Fruit fly (Drosophila melanogaster) whole organism, embryonic: ENCODE results near the gene slpr.

Experiments
- B-H1 ChIP-seq: fragments of 200-800 bp; sonication (Bioruptor generic); IDR thresholded peaks from 3 replicates; pipeline ENCODE4 v1.3.6; 2022; ENCODE audit warnings: missing biosample characterization, missing genetic modification characterization
- CG1024 ChIP-seq: fragments of 200-800 bp; sonication (Bioruptor generic); IDR thresholded peaks from 2 replicates; pipeline ENCODE4 v1.3.6; 2022; ENCODE audit warnings: missing biosample characterization, missing genetic modification characterization
- CG10366 ChIP-seq: fragments of 200-800 bp; sonication (Bioruptor generic); IDR thresholded peaks from 2 replicates; pipeline ENCODE4 v1.3.6; 2022; ENCODE audit warnings: missing biosample characterization, missing genetic modification characterization
- CG10654 ChIP-seq: fragments of 200-800 bp; sonication (Bioruptor generic); optimal IDR thresholded peaks from 2 replicates; lab custom pipeline; 2016; ENCODE audit warnings: missing biosample characterization, missing genetic modification characterization
- CG11504 ChIP-seq: fragments of 200-800 bp; sonication (Bioruptor generic); optimal IDR thresholded peaks from 3 replicates; lab custom pipeline; 2019; ENCODE audit warnings: missing biosample characterization, mild to moderate bottlenecking, missing genetic modification characterization, moderate library complexity
- CG12236 ChIP-seq: fragments of 200-800 bp; sonication (Bioruptor generic); optimal IDR thresholded peaks from 2 replicates; lab custom pipeline; 2016; ENCODE audit warnings: missing biosample characterization, missing genetic modification characterization
- CG12942 ChIP-seq: fragments of 200-800 bp; sonication (Bioruptor generic); optimal IDR thresholded peaks from 3 replicates; lab custom pipeline; 2016; ENCODE audit warnings: missing biosample characterization, missing genetic modification characterization
- CG13424 ChIP-seq: fragments of 200-800 bp; sonication (Bioruptor generic); optimal IDR thresholded peaks from 2 replicates; lab custom pipeline; 2019; ENCODE audit warnings: missing biosample characterization, mild to moderate bottlenecking, missing genetic modification characterization, moderate library complexity
- CG14667 ChIP-seq: fragments of 200-800 bp; sonication (Bioruptor generic); IDR thresholded peaks from 2 replicates; pipeline ENCODE4 v1.3.6; 2022; ENCODE audit warnings: missing biosample characterization, missing genetic modification characterization
- CG14965 ChIP-seq: fragments of 200-800 bp; sonication (Bioruptor generic); optimal IDR thresholded peaks from 2 replicates; lab custom pipeline; 2016; ENCODE audit warnings: missing biosample characterization, missing genetic modification characterization, borderline replicate concordance
- CG15514 ChIP-seq: fragments of 200-800 bp; sonication (Bioruptor generic); optimal IDR thresholded peaks from 3 replicates; lab custom pipeline; 2017; ENCODE audit warnings: missing biosample characterization, missing genetic modification characterization, mild to moderate bottlenecking, moderate library complexity, missing genetic modification reagents
- CG15696 ChIP-seq: fragments of 200-800 bp; sonication (Bioruptor generic); optimal IDR thresholded peaks from 2 replicates; lab custom pipeline; 2019; ENCODE audit warnings: missing biosample characterization, mild to moderate bottlenecking, missing genetic modification characterization, moderate library complexity
- CG16779 ChIP-seq: fragments of 200-800 bp; sonication (Bioruptor generic); IDR thresholded peaks from 2 replicates; pipeline ENCODE4 v1.3.6; 2022; ENCODE audit warnings: missing biosample characterization, missing genetic modification characterization
- CG16815 ChIP-seq: fragments of 200-800 bp; sonication (Bioruptor generic); optimal IDR thresholded peaks from 3 replicates; lab custom pipeline; 2017; ENCODE audit warnings: missing biosample characterization, mild to moderate bottlenecking, missing genetic modification characterization
- CG17829 ChIP-seq: fragments of 200-800 bp; optimal IDR thresholded peaks from 2 replicates; lab custom pipeline; 2019; ENCODE audit warnings: missing biosample characterization, mild to moderate bottlenecking, missing genetic modification characterization, moderate library complexity
- CG18764 ChIP-seq: fragments of 200-800 bp; sonication (Bioruptor generic); optimal IDR thresholded peaks from 3 replicates; lab custom pipeline; 2016; ENCODE audit warnings: missing biosample characterization, missing genetic modification characterization
- CG2712 ChIP-seq: fragments of 200-800 bp; optimal IDR thresholded peaks from 3 replicates; lab custom pipeline; 2019; ENCODE audit warnings: missing biosample characterization, mild to moderate bottlenecking, missing genetic modification characterization, moderate library complexity
- CG31388 ChIP-seq: fragments of 200-800 bp; sonication (Bioruptor generic); optimal IDR thresholded peaks from 2 replicates; lab custom pipeline; 2016; ENCODE audit warnings: missing biosample characterization, missing genetic modification characterization
- CG34224 ChIP-seq: fragments of 200-800 bp; sonication (Bioruptor generic); IDR thresholded peaks from 3 replicates; pipeline ENCODE4 v1.3.6; 2022; ENCODE audit warnings: missing biosample characterization, missing genetic modification characterization; ENCODE audit not compliant: partially characterized antibody
- CG34422 ChIP-seq: fragments of 200-800 bp; sonication (Bioruptor generic); IDR thresholded peaks from 3 replicates; pipeline ENCODE4 v1.3.6; 2022; ENCODE audit warnings: missing biosample characterization, missing genetic modification characterization
- CG4730 ChIP-seq: fragments of 200-800 bp; sonication (Bioruptor generic); IDR thresholded peaks from 2 replicates; pipeline ENCODE4 v1.3.6; 2022; ENCODE audit warnings: missing biosample characterization, missing genetic modification characterization
- CG4820 ChIP-seq: fragments of 200-800 bp; sonication (Bioruptor generic); optimal IDR thresholded peaks from 3 replicates; lab custom pipeline; 2016; ENCODE audit warnings: missing biosample characterization, missing genetic modification characterization
- CG6175 ChIP-seq: fragments of 200-800 bp; sonication (Bioruptor generic); IDR thresholded peaks from 3 replicates; pipeline ENCODE4 v1.3.6; 2022; ENCODE audit warnings: missing biosample characterization, missing genetic modification characterization
- CG7987 ChIP-seq: fragments of 200-800 bp; sonication (Bioruptor generic); optimal IDR thresholded peaks from 2 replicates; lab custom pipeline; 2018; ENCODE audit warnings: missing biosample characterization, mild to moderate bottlenecking, missing genetic modification characterization, moderate library complexity
- CrebB ChIP-seq: fragments of 200-800 bp; sonication (Bioruptor generic); optimal IDR thresholded peaks from 3 replicates; lab custom pipeline; 2018; ENCODE audit warnings: missing biosample characterization, mild to moderate bottlenecking, missing genetic modification characterization
- Doc3 ChIP-seq: fragments of 200-800 bp; sonication (Bioruptor generic); IDR thresholded peaks from 3 replicates; pipeline ENCODE4 v1.3.6; 2022; ENCODE audit warnings: missing biosample characterization, missing genetic modification characterization; ENCODE audit not compliant: partially characterized antibody
- Gsc ChIP-seq: fragments of 200-800 bp; sonication (Bioruptor generic); IDR thresholded peaks from 2 replicates; pipeline ENCODE4 v1.3.6; 2022; ENCODE audit warnings: missing biosample characterization, missing genetic modification characterization
- Gug ChIP-seq: fragments of 200-800 bp; sonication (Bioruptor generic); IDR thresholded peaks from 4 replicates; pipeline ENCODE4 v1.3.6; 2022; ENCODE audit warnings: missing biosample characterization, missing genetic modification characterization
- H2.0 ChIP-seq: fragments of 200-800 bp; sonication (Bioruptor generic); IDR thresholded peaks from 2 replicates; pipeline ENCODE4 v1.3.6; 2022; ENCODE audit warnings: missing biosample characterization, missing genetic modification characterization
- Hr3 ChIP-seq: fragments of 200-800 bp; sonication (Bioruptor generic); optimal IDR thresholded peaks from 3 replicates; lab custom pipeline; 2016; ENCODE audit warnings: missing biosample characterization, missing genetic modification characterization
- Lpt ChIP-seq: fragments of >200 bp; optimal IDR thresholded peaks from 2 replicates; lab custom pipeline; 2018; ENCODE audit warnings: missing biosample characterization, missing genetic modification characterization
- MESR4 ChIP-seq: fragments of 200-800 bp; sonication (Bioruptor generic); optimal IDR thresholded peaks from 2 replicates; lab custom pipeline; 2018; ENCODE audit warnings: missing biosample characterization, mild to moderate bottlenecking, missing genetic modification characterization, moderate library complexity
- Mrtf ChIP-seq: fragments of 200-800 bp; sonication (Bioruptor generic); IDR thresholded peaks from 3 replicates; pipeline ENCODE4 v1.3.6; 2022; ENCODE audit warnings: missing biosample characterization, missing genetic modification characterization
- Myb ChIP-seq: fragments of 200-800 bp; sonication (Bioruptor generic); optimal IDR thresholded peaks from 2 replicates; lab custom pipeline; 2016; ENCODE audit warnings: missing biosample characterization, missing genetic modification characterization
- chinmo ChIP-seq: fragments of 200-800 bp; sonication (Bioruptor generic); IDR thresholded peaks from 4 replicates; pipeline ENCODE4 v1.3.6; 2022; ENCODE audit warnings: missing biosample characterization, missing genetic modification characterization; ENCODE audit not compliant: partially characterized antibody
- chn ChIP-seq: fragments of 200-800 bp; sonication (Bioruptor generic); optimal IDR thresholded peaks from 2 replicates; lab custom pipeline; 2016; ENCODE audit warnings: missing biosample characterization, missing genetic modification characterization
- disco-r ChIP-seq: fragments of 200-800 bp; sonication (Bioruptor generic); optimal IDR thresholded peaks from 2 replicates; lab custom pipeline; 2016; ENCODE audit warnings: missing biosample characterization, missing genetic modification characterization
- ewg ChIP-seq: fragments of 200-800 bp; sonication (Bioruptor generic); optimal IDR thresholded peaks from 3 replicates; lab custom pipeline; 2017; ENCODE audit warnings: mild to moderate bottlenecking, missing biosample characterization, missing genetic modification reagents, missing genetic modification characterization
- eyg ChIP-seq: fragments of 200-800 bp; sonication (Bioruptor generic); optimal IDR thresholded peaks from 3 replicates; lab custom pipeline; 2016; ENCODE audit warnings: missing biosample characterization, missing genetic modification characterization
- fd3F ChIP-seq: fragments of 200-800 bp; sonication (Bioruptor generic); optimal IDR thresholded peaks from 2 replicates; lab custom pipeline; 2018; ENCODE audit warnings: missing biosample characterization, mild to moderate bottlenecking, missing genetic modification characterization, moderate library complexity
- gsb ChIP-seq: fragments of 200-800 bp; sonication (Bioruptor generic); IDR thresholded peaks from 2 replicates; pipeline ENCODE4 v1.3.6; 2022; ENCODE audit warnings: missing biosample characterization, missing genetic modification characterization
- gt ChIP-seq: fragments of 200-800 bp; sonication (Bioruptor generic); IDR thresholded peaks from 2 replicates; pipeline ENCODE4 v1.3.6; 2022; ENCODE audit warnings: missing biosample characterization, missing genetic modification characterization
- hth ChIP-seq: fragments of >200 bp; optimal IDR thresholded peaks from 2 replicates; lab custom pipeline; 2017; ENCODE audit warnings: inconsistent platforms
- lab ChIP-seq: fragments of 200-800 bp; sonication (Bioruptor generic); optimal IDR thresholded peaks from 3 replicates; lab custom pipeline; 2017; ENCODE audit warnings: missing biosample characterization, missing genetic modification characterization, mild to moderate bottlenecking, moderate library complexity, missing genetic modification reagents
- lbe ChIP-seq: fragments of 200-800 bp; sonication (Bioruptor generic); optimal IDR thresholded peaks from 2 replicates; lab custom pipeline; 2016; ENCODE audit warnings: missing biosample characterization, mild to moderate bottlenecking, missing genetic modification characterization
- p53 ChIP-seq: fragments of 200-800 bp; sonication (Bioruptor generic); optimal IDR thresholded peaks from 2 replicates; lab custom pipeline; 2016; ENCODE audit warnings: missing biosample characterization, missing genetic modification characterization
- pb ChIP-seq: fragments of 200-800 bp; sonication (Bioruptor generic); optimal IDR thresholded peaks from 3 replicates; lab custom pipeline; 2016; ENCODE audit warnings: missing biosample characterization, missing genetic modification characterization
- phol ChIP-seq: fragments of 200-800 bp; sonication (Bioruptor generic); optimal IDR thresholded peaks from 3 replicates; lab custom pipeline; 2018; ENCODE audit warnings: missing biosample characterization, mild to moderate bottlenecking, missing genetic modification characterization, moderate library complexity
- seq ChIP-seq: fragments of 200-800 bp; sonication (Bioruptor generic); IDR thresholded peaks from 2 replicates; pipeline ENCODE4 v1.3.6; 2022; ENCODE audit warnings: missing biosample characterization, missing genetic modification characterization
- sqz ChIP-seq: fragments of 200-800 bp; sonication (Bioruptor generic); optimal IDR thresholded peaks from 3 replicates; lab custom pipeline; 2018; ENCODE audit warnings: missing biosample characterization, mild to moderate bottlenecking, missing genetic modification characterization
- tap ChIP-seq: fragments of 200-800 bp; optimal IDR thresholded peaks from 3 replicates; lab custom pipeline; 2019; ENCODE audit warnings: missing biosample characterization, mild to moderate bottlenecking, missing genetic modification characterization, moderate library complexity
- tio ChIP-seq: fragments of 200-800 bp; sonication (Bioruptor generic); optimal IDR thresholded peaks from 2 replicates; lab custom pipeline; 2017; ENCODE audit warnings: missing biosample characterization, missing genetic modification characterization, inconsistent platforms

Gene slpr

dm6 chrX:8126149-8126548, 50.8 kb downstream of the slpr start (continued):
- no peak for TF ChIP-seq eyg (GFP tag; lab: Kevin White, UChicago)
- TF ChIP-seq CG14965 (GFP tag; lab: Kevin White, UChicago), result no peak
- TF ChIP-seq CG16815, result no peak
- TF ChIP-seq CrebB (tag; lab: Kevin White, UChicago), result no peak
- peak; percentile 55; the same call in 2 of the 3 replicates for TF ChIP-seq Mrtf (GFP tag; lab: Robert Waterston, UW)
- TF ChIP-seq CG1024 (GFP tag; lab: Robert Waterston, UW), result 0 out of 2 replicates have a peak, but pooled peaks have one; percentile 26
- peak; percentile 67 for TF ChIP-seq CG17829
- TF ChIP-seq pb (GFP tag; lab: Kevin White, UChicago), result no peak
- no peak for TF ChIP-seq MESR4 (GFP tag; lab: Kevin White, UChicago)
- no peak for TF ChIP-seq CG31388 (GFP tag; lab: Kevin White, UChicago)
- TF ChIP-seq CG10366 (GFP tag; lab: Robert Waterston, UW), result peak; percentile 54; the same call in 1 of the 2 replicates
- no peak for TF ChIP-seq gsb
- TF ChIP-seq CG4730, result no peak
- no peak for TF ChIP-seq H2.0 (GFP tag; lab: Robert Waterston, UW)
- TF ChIP-seq p53, result no peak
- peak; percentile 70; the same call in 2 of the 3 replicates for TF ChIP-seq CG34422 (GFP tag; lab: Robert Waterston, UW)
- TF ChIP-seq CG14667 (GFP tag; lab: Robert Waterston, UW), result peak; percentile 40; the same call in 1 of the 2 replicates
- peak; percentile 64 for TF ChIP-seq chn (GFP tag; lab: Kevin White, UChicago)
- no peak for TF ChIP-seq CG15696 (tag; lab: Kevin White, UChicago)
- no peak for TF ChIP-seq hth (lab: Kevin White, UChicago)
- TF ChIP-seq sqz (GFP tag; lab: Kevin White, UChicago), result no peak
- no peak for TF ChIP-seq fd3F
- no peak for TF ChIP-seq CG12942 (GFP tag; lab: Kevin White, UChicago)
- no peak for TF ChIP-seq CG7987 (GFP tag; lab: Kevin White, UChicago)
- no peak for TF ChIP-seq CG34224 (GFP tag; lab: Robert Waterston, UW)
- peak; percentile 26; the same call in 1 of the 4 replicates for TF ChIP-seq Gug (GFP tag; lab: Robert Waterston, UW)
- TF ChIP-seq Hr3 (GFP tag; lab: Kevin White, UChicago), result peak; percentile 52
- TF ChIP-seq CG6175 (GFP tag; lab: Robert Waterston, UW), result no peak
- no peak for TF ChIP-seq Myb (GFP tag; lab: Kevin White, UChicago)
- peak; percentile 77 for TF ChIP-seq CG11504 (tag; lab: Kevin White, UChicago)
- TF ChIP-seq tap (tag; lab: Kevin White, UChicago), result peak; percentile 57
- peak; percentile 67 for TF ChIP-seq ewg
- TF ChIP-seq gt, result 0 out of 2 replicates have a peak, but pooled peaks have one; percentile 54
- TF ChIP-seq Gsc (GFP tag; lab: Robert Waterston, UW), result no peak
- no peak for TF ChIP-seq CG18764 (GFP tag; lab: Kevin White, UChicago)
- TF ChIP-seq CG13424, result peak; percentile 53
- TF ChIP-seq CG15514 (GFP tag; lab: Kevin White, UChicago), result no peak
- TF ChIP-seq CG4820 (GFP tag; lab: Kevin White, UChicago), result peak; percentile 53
- no peak for TF ChIP-seq lbe
- no peak for TF ChIP-seq seq
- TF ChIP-seq CG2712 (tag; lab: Kevin White, UChicago), result peak; percentile 80
- TF ChIP-seq lab, result peak; percentile 0
- peak; percentile 78 for TF ChIP-seq phol (tag; lab: Kevin White, UChicago)
- peak; percentile 30 for TF ChIP-seq CG10654 (GFP tag; lab: Kevin White, UChicago)
- TF ChIP-seq Lpt (GFP tag; lab: Kevin White, UChicago), result no peak
- no peak for TF ChIP-seq Doc3 (GFP tag; lab: Robert Waterston, UW)
- no peak for TF ChIP-seq chinmo (GFP tag; lab: Robert Waterston, UW)
- no peak for TF ChIP-seq CG16779 (GFP tag; lab: Robert Waterston, UW)
- peak; percentile 25 for TF ChIP-seq CG12236 (GFP tag; lab: Kevin White, UChicago)
- peak; percentile 53 for TF ChIP-seq tio
- TF ChIP-seq B-H1 (GFP tag; lab: Robert Waterston, UW), result 0 out of 3 replicates have a peak, but pooled peaks have one; percentile 32
- no peak for TF ChIP-seq disco-r (GFP tag; lab: Kevin White, UChicago)
